Worm (Caenorhabditis elegans) whole organism, L4/young adult: ENCODE data around the gene fbxa-155.

Source experiments
- W03F9.2 ChIP-seq: fragments of 150-350 bp; optimal IDR thresholded peaks from 2 replicates; lab custom pipeline; 2014; ENCODE audit warnings: missing biosample characterization, missing genetic modification characterization
- dao-5 ChIP-seq: sonication (generic microtip); optimal IDR thresholded peaks from 2 replicates; lab custom pipeline; 2016; ENCODE audit warnings: missing genotype, missing genetic modification characterization, moderate library complexity, missing compliant biosample characterization
- him-1 ChIP-seq: sonication (generic microtip); optimal IDR thresholded peaks from 2 replicates; lab custom pipeline; 2016; ENCODE audit warnings: missing genotype, missing genetic modification reagents, missing genetic modification characterization, missing compliant biosample characterization

DNA sequence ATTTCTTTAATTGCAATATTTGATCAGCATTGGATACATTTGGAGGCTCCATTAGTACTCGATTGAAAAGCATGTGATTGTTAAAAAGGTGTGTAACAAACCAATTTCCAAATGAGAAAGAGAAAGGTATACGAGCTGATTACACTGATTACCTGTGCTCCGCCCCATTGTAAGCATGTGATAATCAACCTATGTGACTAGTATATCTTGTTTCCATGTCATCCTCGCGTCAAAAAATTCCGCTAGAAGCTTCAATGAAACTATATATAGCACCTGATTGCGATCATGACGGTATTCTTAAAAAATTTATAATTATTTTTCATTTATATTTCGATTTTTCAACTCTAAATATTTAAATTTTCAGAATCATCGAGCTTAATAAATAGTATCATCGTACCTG lies 20.5 kb upstream of the fbxa-155 start, which contains the start of gene M04D8.4:
- TF ChIP-seq dao-5 (tag; lab: Kevin White, UChicago), result no peak
- TF ChIP-seq him-1 (tag; lab: Kevin White, UChicago), result no peak
- no peak for TF ChIP-seq W03F9.2 (tag; lab: Kevin White, UChicago)
